Worm (Caenorhabditis elegans) whole organism, L3 larva: ENCODE data around the gene sdz-9.

ENCODE experiments used
- R02D3.7 ChIP-seq: fragments of 150-350 bp; optimal IDR thresholded peaks from 2 replicates; lab custom pipeline; 2014; ENCODE audit warnings: missing biosample characterization, missing genetic modification characterization
- aly-2 ChIP-seq: fragments of 150-350 bp; optimal IDR thresholded peaks from 2 replicates; lab custom pipeline; 2014; ENCODE audit warnings: missing biosample characterization, missing genetic modification characterization
- ama-1 ChIP-seq: fragments of 150-350 bp; optimal IDR thresholded peaks from 2 replicates; lab custom pipeline; 2018
- ceh-16 ChIP-seq: sonication (generic microtip); optimal IDR thresholded peaks from 2 replicates; lab custom pipeline; 2017; ENCODE audit warnings: missing biosample characterization, missing genetic modification characterization
- ceh-28 ChIP-seq: fragments of 150-350 bp; optimal IDR thresholded peaks from 2 replicates; lab custom pipeline; 2014; ENCODE audit warnings: missing biosample characterization, missing genetic modification reagents, missing genetic modification characterization
- ceh-82 ChIP-seq: fragments of 150-350 bp; optimal IDR thresholded peaks from 2 replicates; lab custom pipeline; 2014; ENCODE audit warnings: missing biosample characterization, missing genetic modification characterization
- ceh-9 ChIP-seq: sonication (generic microtip); optimal IDR thresholded peaks from 2 replicates; lab custom pipeline; 2018; ENCODE audit warnings: missing biosample characterization, missing genetic modification characterization
- daf-12 ChIP-seq: fragments of 150-350 bp; optimal IDR thresholded peaks from 2 replicates; lab custom pipeline; 2014; ENCODE audit warnings: missing biosample characterization, missing genetic modification reagents, missing genetic modification characterization
- egl-27 ChIP-seq: sonication (generic microtip); optimal IDR thresholded peaks from 4 replicates; lab custom pipeline; 2017; ENCODE audit warnings: missing biosample characterization, missing genetic modification reagents, missing genetic modification characterization
- elt-1 ChIP-seq: fragments of 150-350 bp; optimal IDR thresholded peaks from 2 replicates; lab custom pipeline; 2014; ENCODE audit warnings: missing biosample characterization, missing genetic modification characterization
- elt-2 ChIP-seq: sonication (generic microtip); optimal IDR thresholded peaks from 2 replicates; lab custom pipeline; 2016; ENCODE audit warnings: missing genetic modification reagents, mild to moderate bottlenecking, missing genetic modification characterization, missing compliant biosample characterization
- elt-3 ChIP-seq, 3 experiments: fragments of 150-350 bp in 1 of 3; sonication (generic microtip) in 2 of 3; optimal IDR thresholded peaks; 2 replicates in 2 of 3; 4 replicates in 1 of 3; lab custom pipeline; 2014 to 2017; ENCODE audit warnings: missing biosample characterization in 3 of 3, missing genetic modification characterization in 3 of 3
- eor-1 ChIP-seq, 2 experiments: fragments of 150-350 bp; optimal IDR thresholded peaks; 2 replicates each; lab custom pipeline; 2014 to 2018; ENCODE audit warnings: missing biosample characterization in 2 of 2, missing genetic modification characterization in 2 of 2
- fkh-10 ChIP-seq: sonication (generic microtip); optimal IDR thresholded peaks from 2 replicates; lab custom pipeline; 2017; ENCODE audit warnings: missing biosample characterization, missing genetic modification reagents, missing genetic modification characterization
- fkh-2 ChIP-seq: fragments of 150-350 bp; optimal IDR thresholded peaks from 2 replicates; lab custom pipeline; 2014; ENCODE audit warnings: missing biosample characterization, missing genetic modification reagents, missing genetic modification characterization
- fos-1 ChIP-seq: fragments of 150-350 bp; optimal IDR thresholded peaks from 2 replicates; lab custom pipeline; 2014; ENCODE audit warnings: missing biosample characterization, missing genetic modification characterization
- hmg-11 ChIP-seq: sonication (generic microtip); optimal IDR thresholded peaks from 2 replicates; lab custom pipeline; 2016; ENCODE audit warnings: missing genetic modification characterization, missing compliant biosample characterization
- jun-1 ChIP-seq: fragments of 150-350 bp; optimal IDR thresholded peaks from 2 replicates; lab custom pipeline; 2014; ENCODE audit warnings: missing biosample characterization, missing genetic modification reagents, missing genetic modification characterization
- lin-39 ChIP-seq: fragments of 150-350 bp; optimal IDR thresholded peaks from 2 replicates; lab custom pipeline; 2018; ENCODE audit warnings: missing biosample characterization, missing genetic modification reagents, missing genetic modification characterization
- lsy-12 ChIP-seq: sonication (generic microtip); optimal IDR thresholded peaks from 2 replicates; lab custom pipeline; 2016; ENCODE audit warnings: mild to moderate bottlenecking, missing genetic modification characterization, missing compliant biosample characterization
- mdl-1 ChIP-seq: fragments of 150-350 bp; optimal IDR thresholded peaks from 2 replicates; lab custom pipeline; 2014; ENCODE audit warnings: missing biosample characterization, missing genetic modification characterization
- nhr-11 ChIP-seq: fragments of 150-350 bp; optimal IDR thresholded peaks from 2 replicates; lab custom pipeline; 2014; ENCODE audit warnings: missing biosample characterization, missing genetic modification characterization
- nhr-12 ChIP-seq: fragments of 150-350 bp; optimal IDR thresholded peaks from 2 replicates; lab custom pipeline; 2014; ENCODE audit warnings: missing biosample characterization, missing genetic modification characterization
- nhr-237 ChIP-seq: fragments of 150-350 bp; optimal IDR thresholded peaks from 2 replicates; lab custom pipeline; 2014; ENCODE audit warnings: missing biosample characterization, missing genetic modification characterization
- nhr-25 ChIP-seq: sonication (generic microtip); optimal IDR thresholded peaks from 2 replicates; lab custom pipeline; 2017; ENCODE audit warnings: missing biosample characterization, missing genetic modification characterization
- nhr-67 ChIP-seq: fragments of 150-350 bp; optimal IDR thresholded peaks from 2 replicates; lab custom pipeline; 2014; ENCODE audit warnings: missing biosample characterization, missing genetic modification characterization
- nhr-76 ChIP-seq: fragments of 150-350 bp; sonication (generic microtip); optimal IDR thresholded peaks from 5 replicates; lab custom pipeline; 2014; ENCODE audit warnings: missing biosample characterization, missing genetic modification characterization
- nhr-77 ChIP-seq: fragments of 150-350 bp; optimal IDR thresholded peaks from 2 replicates; lab custom pipeline; 2014; ENCODE audit warnings: missing biosample characterization, missing genetic modification characterization
- pqm-1 ChIP-seq: fragments of 150-350 bp; optimal IDR thresholded peaks from 2 replicates; lab custom pipeline; 2017; ENCODE audit warnings: missing biosample characterization, missing genetic modification characterization, inconsistent platforms
- sea-2 ChIP-seq: fragments of 150-350 bp; sonication (generic microtip); optimal IDR thresholded peaks from 4 replicates; lab custom pipeline; 2014; ENCODE audit warnings: missing biosample characterization, missing genetic modification reagents, missing genetic modification characterization
- skn-1 ChIP-seq: fragments of 150-350 bp; optimal IDR thresholded peaks from 2 replicates; lab custom pipeline; 2014; ENCODE audit warnings: missing biosample characterization, missing genetic modification characterization
- snpc-4 ChIP-seq: fragments of 150-350 bp; optimal IDR thresholded peaks from 2 replicates; lab custom pipeline; 2014; ENCODE audit warnings: missing biosample characterization, missing genetic modification characterization
- tbx-2 ChIP-seq: sonication (generic microtip); optimal IDR thresholded peaks from 2 replicates; lab custom pipeline; 2016; ENCODE audit warnings: mild to moderate bottlenecking, missing genetic modification characterization, missing compliant biosample characterization
- unc-62 ChIP-seq: fragments of 150-350 bp; sonication (generic microtip); optimal IDR thresholded peaks from 4 replicates; lab custom pipeline; 2014; ENCODE audit warnings: missing biosample characterization, missing genetic modification reagents, missing genetic modification characterization
- zag-1 ChIP-seq: fragments of 150-350 bp; optimal IDR thresholded peaks from 2 replicates; lab custom pipeline; 2014; ENCODE audit warnings: missing biosample characterization, missing genetic modification characterization
- ztf-11 ChIP-seq: fragments of 150-350 bp; optimal IDR thresholded peaks from 2 replicates; lab custom pipeline; 2014; ENCODE audit warnings: missing biosample characterization, missing genetic modification characterization
- ztf-4 ChIP-seq: fragments of 150-350 bp; optimal IDR thresholded peaks from 2 replicates; lab custom pipeline; 2014; ENCODE audit warnings: missing biosample characterization, missing genetic modification characterization

sdz-9 gene

ce11 chrII:2773534-2773933, at the start of gene sdz-9:
sdz-9 (minus strand) TSS chrII:2773634.
- no peak for TF ChIP-seq ceh-82
- TF ChIP-seq nhr-12 (tag; lab: Kevin White, UChicago), result no peak
- TF ChIP-seq ztf-11 (tag; lab: Kevin White, UChicago), result no peak
- no peak for TF ChIP-seq skn-1 (tag; lab: Kevin White, UChicago)
- no peak for TF ChIP-seq egl-27 (tag; lab: Kevin White, UChicago)
- TF ChIP-seq nhr-11 (tag; lab: Kevin White, UChicago), result no peak
- TF ChIP-seq ama-1, result no peak
- TF ChIP-seq mdl-1 (tag; lab: Kevin White, UChicago), result no peak
- no peak for TF ChIP-seq sea-2 (GFP tag; lab: Kevin White, UChicago)
- no peak for TF ChIP-seq lin-39
- no peak for TF ChIP-seq unc-62 (GFP tag; lab: Kevin White, UChicago)
- TF ChIP-seq hmg-11 (tag; lab: Kevin White, UChicago), result no peak
- no peak for TF ChIP-seq nhr-77
- TF ChIP-seq fos-1 (tag; lab: Kevin White, UChicago), result no peak
- TF ChIP-seq nhr-237 (tag; lab: Kevin White, UChicago), result no peak

DNA sequence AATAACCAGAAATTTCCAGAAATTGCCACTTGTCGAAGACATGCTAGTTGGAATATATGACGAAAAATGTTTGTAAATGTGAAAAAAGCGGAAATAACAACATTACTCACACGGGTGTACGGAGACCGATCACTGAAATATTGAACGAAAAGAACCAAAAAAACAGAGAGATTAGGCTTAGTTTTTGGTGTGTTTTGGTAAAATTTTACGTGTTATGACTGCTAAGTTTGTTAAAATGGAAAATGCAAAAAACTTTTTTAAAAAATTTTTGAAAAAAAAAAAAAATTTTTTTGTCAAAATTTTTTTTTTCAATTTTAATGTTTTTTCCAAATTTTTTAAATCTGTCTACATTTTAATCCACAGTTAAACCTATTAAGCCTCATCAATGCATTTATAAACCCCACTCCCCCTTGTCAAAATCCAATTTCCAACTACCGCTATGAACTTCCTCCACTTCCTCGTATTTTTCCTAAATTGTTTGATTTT, 49.0 kb upstream of the sdz-9 start, which contains the start of the genes fut-4 and K12H6.10:
fut-4 (minus strand) TSS at position 101 of the 486 bp plus-strand sequence.
K12H6.10 (plus strand) TSS at position 436 of the 486 bp plus-strand sequence.
- TF ChIP-seq ama-1 (no peak), tbx-2 (tag; lab: Kevin White, UChicago) (no peak), zag-1 (tag; lab: Kevin White, UChicago) (no peak), lsy-12 (tag; lab: Kevin White, UChicago) (no peak), daf-12 (no peak), mdl-1 (tag; lab: Kevin White, UChicago) (no peak), ceh-82 (no peak), aly-2 (tag; lab: Kevin White, UChicago) (no peak), nhr-77 (no peak), fkh-10 (GFP tag; lab: Kevin White, UChicago) (no peak), egl-27 (tag; lab: Kevin White, UChicago) (no peak), fos-1 (tag; lab: Kevin White, UChicago) (no peak), ceh-16 (tag; lab: Kevin White, UChicago) (no peak), eor-1 (tag; optimal IDR thresholded peaks at IDR 0.05; lab: Kevin White, UChicago) (no peak), pqm-1 (tag; lab: Kevin White, UChicago) (no peak), elt-1 (no peak), ztf-4 (tag; lab: Kevin White, UChicago) (no peak), nhr-76 (tag; lab: Kevin White, UChicago) (no peak), fkh-2 (tag; lab: Kevin White, UChicago) (no peak)

DNA sequence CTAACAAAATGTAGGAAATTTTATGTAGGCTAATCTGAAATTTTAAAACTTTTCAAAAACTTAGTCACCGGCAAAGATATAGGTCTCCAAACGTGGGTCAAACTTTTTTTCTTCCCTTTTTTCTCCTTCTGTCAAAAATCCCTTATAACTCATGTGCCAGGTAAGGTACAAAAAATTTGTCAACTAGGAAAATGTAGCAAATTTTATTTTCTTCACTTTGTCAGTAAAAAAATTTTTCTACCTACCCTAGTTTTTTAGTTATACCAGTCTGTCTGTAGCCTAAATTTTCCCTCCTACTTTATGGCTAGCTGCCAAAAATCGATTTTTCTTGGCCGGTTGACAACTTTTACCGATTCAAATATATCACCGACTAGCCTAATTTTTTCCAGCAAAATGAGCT, 43.2 kb upstream of the sdz-9 start, which contains the start of gene set-13:
set-13 (plus strand) TSS at position 301 of the 400 bp plus-strand sequence.
- TF ChIP-seq nhr-67 (tag; lab: Kevin White, UChicago), result no peak
- no peak for TF ChIP-seq ceh-9 (tag; lab: Kevin White, UChicago)
- no peak for TF ChIP-seq unc-62 (GFP tag; lab: Kevin White, UChicago)
- no peak for TF ChIP-seq eor-1 (tag; optimal IDR thresholded peaks at IDR 0.05; lab: Kevin White, UChicago)
- TF ChIP-seq nhr-11 (tag; lab: Kevin White, UChicago), result no peak
- TF ChIP-seq elt-1, result no peak
- no peak for TF ChIP-seq ceh-28 (tag; lab: Kevin White, UChicago)
- TF ChIP-seq zag-1 (tag; lab: Kevin White, UChicago), result no peak
- TF ChIP-seq jun-1, result no peak
- no peak for TF ChIP-seq fkh-2 (tag; lab: Kevin White, UChicago)
- no peak for TF ChIP-seq R02D3.7
- TF ChIP-seq lsy-12 (tag; lab: Kevin White, UChicago), result no peak
- TF ChIP-seq egl-27 (tag; lab: Kevin White, UChicago), result no peak
- no peak for TF ChIP-seq ceh-82
- TF ChIP-seq nhr-77, result no peak
- no peak for TF ChIP-seq elt-2 (tag; lab: Kevin White, UChicago)

DNA sequence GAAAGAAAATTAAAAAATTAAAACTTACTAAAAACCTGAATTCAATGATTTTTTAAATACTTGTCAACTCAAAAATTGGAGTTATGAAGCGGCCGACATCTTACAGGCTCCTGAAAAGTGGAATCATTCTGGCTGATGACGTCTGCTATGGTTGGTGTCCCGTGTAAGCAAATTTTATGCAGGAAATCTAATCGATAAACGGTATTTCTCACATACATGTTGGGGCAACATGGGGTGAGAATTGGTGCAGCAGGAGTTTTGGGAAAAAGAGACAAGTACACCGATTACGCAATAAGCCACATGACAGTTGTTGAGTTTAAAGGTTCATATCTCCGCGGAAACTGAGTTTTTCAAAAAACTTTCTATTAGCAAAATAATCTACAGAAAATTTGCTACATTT, 42.0 kb upstream of the sdz-9 start, which contains the start of gene K12H6.2:
K12H6.2 (minus strand) TSS at position 101 of the 400 bp plus-strand sequence.
- no peak for TF ChIP-seq lin-39
- TF ChIP-seq daf-12, result no peak
- no peak for TF ChIP-seq nhr-237 (tag; lab: Kevin White, UChicago)
- no peak for TF ChIP-seq nhr-25 (tag; lab: Kevin White, UChicago)
- no peak for TF ChIP-seq eor-1 (tag; optimal IDR thresholded peaks at IDR 0.05; lab: Kevin White, UChicago)
- no peak for TF ChIP-seq unc-62 (GFP tag; lab: Kevin White, UChicago)
- no peak for TF ChIP-seq elt-3 (tag; optimal IDR thresholded peaks at IDR 0.05; lab: Kevin White, UChicago)
- TF ChIP-seq ceh-16 (tag; lab: Kevin White, UChicago), result no peak
- no peak for TF ChIP-seq nhr-11 (tag; lab: Kevin White, UChicago)
- TF ChIP-seq mdl-1 (tag; lab: Kevin White, UChicago), result no peak
- no peak for TF ChIP-seq snpc-4 (tag; lab: Kevin White, UChicago)
- TF ChIP-seq ceh-28 (tag; lab: Kevin White, UChicago), result no peak
- TF ChIP-seq ceh-9 (tag; lab: Kevin White, UChicago), result no peak
- no peak for TF ChIP-seq lsy-12 (tag; lab: Kevin White, UChicago)
- TF ChIP-seq nhr-12 (tag; lab: Kevin White, UChicago), result no peak
- no peak for TF ChIP-seq elt-2 (tag; lab: Kevin White, UChicago)
